Worm (Caenorhabditis elegans) whole organism, mixed stage, embryonic: ENCODE data around the gene W05B10.6.

ENCODE experiments used
- cnd-1 ChIP-seq: fragments of 200-800 bp; sonication (Bioruptor generic); optimal IDR thresholded peaks from 2 replicates; lab custom pipeline; 2018; ENCODE audit warnings: mild to moderate bottlenecking, missing genetic modification characterization, missing compliant biosample characterization
- mab-5 ChIP-seq: fragments of 150-350 bp; optimal IDR thresholded peaks from 2 replicates; lab custom pipeline; 2014; ENCODE audit warnings: missing biosample characterization, missing genetic modification characterization

DNA sequence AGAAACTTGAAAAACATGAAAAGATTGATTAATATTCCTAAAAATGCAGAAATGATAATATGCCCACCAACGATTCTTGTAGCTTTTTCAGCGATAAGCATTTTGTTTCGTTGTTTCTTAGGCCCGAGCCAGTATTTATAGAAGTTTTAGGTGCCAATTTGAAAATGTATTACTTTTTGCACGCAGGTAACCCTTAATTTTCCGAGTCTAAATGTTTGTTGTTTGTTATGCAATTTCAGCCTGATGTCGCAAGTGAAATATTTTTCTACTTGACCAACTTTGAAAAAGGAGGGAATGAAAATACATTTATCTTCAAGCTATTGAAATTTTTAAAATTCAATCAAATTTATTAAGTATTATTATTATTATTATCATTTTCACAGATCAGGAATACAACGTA is 26.0 kb downstream of the W05B10.6 start, which contains the start of gene srx-113:
- no peak for TF ChIP-seq mab-5 (tag; lab: Kevin White, UChicago)
- TF ChIP-seq cnd-1 (tag; lab: Kevin White, UChicago) = no peak
